Fruit fly (Drosophila melanogaster) Kc167 (cell line): ENCODE results near the gene Ttc30.

Experiments used
- h ChIP-seq: fragments of >200 bp; optimal IDR thresholded peaks from 3 replicates; lab custom pipeline; 2018; ENCODE audit warnings: missing external identifiers
- insv ChIP-seq: fragments of >200 bp; optimal IDR thresholded peaks from 3 replicates; lab custom pipeline; 2018; ENCODE audit warnings: missing external identifiers
- psq ChIP-seq: fragments of >200 bp; optimal IDR thresholded peaks from 2 replicates; lab custom pipeline; 2017; ENCODE audit warnings: missing external identifiers
- ttk ChIP-seq: sonication (Bioruptor generic); optimal IDR thresholded peaks from 2 replicates; lab custom pipeline; 2017; ENCODE audit warnings: missing external identifiers

- TF ChIP-seq h (lab: Kevin White, UChicago) (no peak), psq (lab: Kevin White, UChicago) (no peak), ttk (no peak), insv (no peak)
Observed at dm6 chr2L:13095805-13096204, 10.8 kb upstream of the Ttc30 start.
